Fruit fly (Drosophila melanogaster): ENCODE data around the gene Ets21C.

Ets21C gene

DNA sequence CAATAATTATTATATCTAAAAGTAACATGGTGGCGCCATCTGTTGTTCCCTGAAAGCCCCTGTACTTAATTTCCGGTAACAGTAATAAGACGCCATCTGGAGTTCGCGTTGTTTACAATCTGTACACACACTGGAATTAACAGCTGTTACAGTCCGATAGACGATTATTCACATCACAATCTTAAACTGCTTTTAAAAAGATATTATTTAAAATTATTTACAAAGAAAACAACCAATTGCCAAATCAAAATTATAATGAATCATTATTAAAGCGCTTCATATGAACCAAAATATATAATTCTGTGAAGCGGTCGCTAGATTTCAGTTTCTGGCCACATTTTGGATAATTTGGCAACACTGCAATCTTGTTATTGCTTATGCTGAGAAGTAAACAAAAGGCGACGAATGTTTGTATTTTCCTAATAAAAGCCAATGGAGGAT, 49.7 kb upstream of the Ets21C start, which contains the start of gene CG13689 (continued):
- TF ChIP-seq cg (GFP tag; optimal IDR thresholded peaks at IDR 0.05) (no peak), HmgZ (tag; optimal IDR thresholded peaks at IDR 0.05) (peak; percentile 40), pita (GFP tag; optimal IDR thresholded peaks at IDR 0.05) (peak; percentile 17), pnt (GFP tag; optimal IDR thresholded peaks at IDR 0.05) (peak; percentile 27), CG2678 (tag; optimal IDR thresholded peaks at IDR 0.05) (no peak), hbn (GFP tag; IDR thresholded peaks at IDR 0.05; ENCODE audit: partially characterized antibody) (no peak), ash1 (GFP tag; optimal IDR thresholded peaks at IDR 0.05) (no peak), CG12071 (GFP tag; optimal IDR thresholded peaks at IDR 0.05) (no peak), trem (tag; optimal IDR thresholded peaks at IDR 0.05) (peak; percentile 85), CG3847 (GFP tag; IDR thresholded peaks at IDR 0.05) (peak; percentile 63), sc (optimal IDR thresholded peaks at IDR 0.05) (no peak), sc (GFP tag; optimal IDR thresholded peaks at IDR 0.05) (no peak), slp2 (GFP tag; optimal IDR thresholded peaks at IDR 0.05) (no peak), Bdp1 (GFP tag; optimal IDR thresholded peaks at IDR 0.05) (peak; percentile 17), gsb-n (tag; optimal IDR thresholded peaks at IDR 0.05) (peak; percentile 38), CG34224 (GFP tag; IDR thresholded peaks at IDR 0.05; ENCODE audit: partially characterized antibody) (no peak), MESR4 (GFP tag; optimal IDR thresholded peaks at IDR 0.05) (peak; percentile 35), tup (GFP tag; optimal IDR thresholded peaks at IDR 0.05) (no peak), CG1647 (GFP tag; optimal IDR thresholded peaks at IDR 0.05) (peak; percentile 9), CG7987 (GFP tag; optimal IDR thresholded peaks at IDR 0.05) (peak; percentile 45), CG14667 (GFP tag; IDR thresholded peaks at IDR 0.05) (peak; percentile 34), lmd (GFP tag; IDR thresholded peaks at IDR 0.05) (peak; percentile 53; the same call in 1 of the 2 replicates), Abd-B (GFP tag; optimal IDR thresholded peaks at IDR 0.05) (peak; percentile 25), Ets97D (GFP tag; optimal IDR thresholded peaks at IDR 0.05) (peak; percentile 52), BtbVII (GFP tag; optimal IDR thresholded peaks at IDR 0.05) (no peak), TFAM (GFP tag; optimal IDR thresholded peaks at IDR 0.05) (no peak), wek (GFP tag; optimal IDR thresholded peaks at IDR 0.05) (no peak), zen (tag; optimal IDR thresholded peaks at IDR 0.05) (peak; percentile 22), CG13775 (GFP tag; optimal IDR thresholded peaks at IDR 0.05) (peak; percentile 21), YL-1 (GFP tag; optimal IDR thresholded peaks at IDR 0.05) (peak; percentile 64), gsb (GFP tag; IDR thresholded peaks at IDR 0.05) (no peak), ERR (GFP tag; optimal IDR thresholded peaks at IDR 0.05) (no peak)

DNA sequence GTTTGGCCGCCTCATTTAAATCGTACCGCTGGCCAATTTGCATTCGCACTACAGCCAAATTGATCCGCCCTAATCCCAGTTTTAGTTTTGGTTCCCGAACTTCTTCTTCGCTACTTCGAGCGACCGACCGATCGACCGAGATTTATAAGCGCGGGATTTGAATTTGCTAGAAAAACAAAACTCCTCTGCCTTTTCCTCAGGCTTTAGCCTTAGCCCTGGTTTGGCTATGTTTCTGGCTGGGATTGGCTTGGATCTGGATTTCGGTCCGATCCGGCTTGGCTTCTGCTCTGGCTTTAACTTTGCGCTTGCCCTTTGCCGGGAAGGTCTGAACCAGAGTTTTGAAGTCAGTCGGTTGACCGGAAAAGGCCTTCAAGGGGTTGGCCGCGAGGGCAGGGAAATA, 49.1 kb upstream of the Ets21C start:
- TF ChIP-seq tll (GFP tag; optimal IDR thresholded peaks at IDR 0.05) (peak in 1 of 2 experiments; percentile 94), CG11560 (tag; IDR thresholded peaks at IDR 0.05) (no peak)

DNA sequence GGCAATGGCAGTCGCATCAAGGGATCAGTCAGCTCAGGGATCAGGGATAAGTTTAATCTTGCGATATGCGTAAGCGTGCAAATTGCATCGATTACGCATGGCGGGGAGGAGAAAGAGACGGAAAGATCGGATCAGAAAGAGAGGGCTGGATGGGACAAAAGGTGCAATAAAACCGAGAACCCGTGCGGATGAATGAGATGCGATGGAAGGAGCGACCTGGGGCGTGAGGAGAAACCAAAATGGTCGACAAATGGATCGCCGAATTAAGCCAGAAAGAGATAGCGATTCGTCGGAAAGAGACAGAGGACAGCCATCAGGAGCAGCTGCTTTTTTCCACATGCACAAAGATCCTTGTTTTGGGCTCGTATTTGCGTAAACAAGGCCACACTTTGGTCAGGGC, 45.0 kb upstream of the Ets21C start:
- no peak for TF ChIP-seq chm (GFP tag; IDR thresholded peaks at IDR 0.05)
- TF ChIP-seq exex (tag; optimal IDR thresholded peaks at IDR 0.05), result no peak
- peak; percentile 81 for TF ChIP-seq Ets65A (GFP tag)
- TF ChIP-seq kay (GFP tag; optimal IDR thresholded peaks at IDR 0.05), result no peak
- TF ChIP-seq D (optimal IDR thresholded peaks at IDR 0.05), result peak; percentile 63
- no peak for TF ChIP-seq D (GFP tag; optimal IDR thresholded peaks at IDR 0.05)
- TF ChIP-seq gsb-n (tag; optimal IDR thresholded peaks at IDR 0.05), result peak; percentile 22
- peak; percentile 11 for TF ChIP-seq ac (GFP tag; optimal IDR thresholded peaks at IDR 0.05)
- TF ChIP-seq CG1832 (GFP tag; optimal IDR thresholded peaks at IDR 0.05), result peak; percentile 38
- peak; percentile 47 for TF ChIP-seq CG15479 (GFP tag; optimal IDR thresholded peaks at IDR 0.05)
- TF ChIP-seq CG2129 (GFP tag; IDR thresholded peaks at IDR 0.05; ENCODE audit: partially characterized antibody), result no peak
- TF ChIP-seq zfh1 (GFP tag; IDR thresholded peaks at IDR 0.05), result 0 out of 3 replicates have a peak, but pooled peaks have one; percentile 20
- peak; percentile 69 for TF ChIP-seq cad (GFP tag; optimal IDR thresholded peaks at IDR 0.05)
- peak; percentile 59 for TF ChIP-seq Nf-YB (GFP tag; optimal IDR thresholded peaks at IDR 0.05)

Measured in whole organism, embryonic.